Fruit fly (Drosophila melanogaster): ENCODE results near the gene Tbc1d8-9.

DNA sequence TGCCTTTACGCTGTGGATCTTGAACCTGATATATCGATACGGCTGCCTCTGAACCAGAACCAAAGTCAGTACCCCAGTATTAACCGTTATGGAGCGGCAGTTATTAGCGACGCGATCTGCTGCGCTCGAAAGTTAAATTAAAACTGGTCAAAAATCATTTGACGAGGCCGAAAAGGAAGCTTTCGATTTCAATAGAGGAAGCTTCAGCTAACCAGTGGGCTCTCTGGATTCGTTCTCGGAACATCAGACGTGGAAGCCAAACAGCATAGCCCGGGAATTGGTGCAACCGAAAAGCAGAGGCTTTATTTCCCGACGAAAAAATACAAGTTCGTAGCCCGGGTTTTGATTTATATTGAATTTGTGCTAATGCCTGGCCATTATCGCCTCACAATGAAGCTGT, 50.8 kb downstream of the Tbc1d8-9 start, which contains the start of gene Cpr78Ca:
- TF ChIP-seq dsx (GFP tag; optimal IDR thresholded peaks at IDR 0.05; ENCODE audit: poor library complexity, severe bottlenecking) (no peak), CG11294 (GFP tag; IDR thresholded peaks at IDR 0.05) (no peak), Lpt (GFP tag; optimal IDR thresholded peaks at IDR 0.05) (no peak)

Measured in whole organism, prepupa.